Fruit fly (Drosophila melanogaster): ENCODE measurements around the gene CG11626.
A peak's percentile ranks its signal among the peaks of the same experiment; 100 is the strongest.

CG11626 gene

dm6 chr3R:19406852-19407251 is 1.8 kb upstream of the CG11626 start (continued):
- TF ChIP-seq CkIIα-i1 (GFP tag; IDR thresholded peaks at IDR 0.05), result no peak
- TF ChIP-seq scrt (GFP tag; optimal IDR thresholded peaks at IDR 0.05), result peak; percentile 100
- peak; percentile 7 for TF ChIP-seq Deaf1 (tag; optimal IDR thresholded peaks at IDR 0.05)
- peak; percentile 91 for TF ChIP-seq CG15514 (GFP tag; optimal IDR thresholded peaks at IDR 0.05)
- no peak for TF ChIP-seq CG3065 (GFP tag; optimal IDR thresholded peaks at IDR 0.05)
- no peak for TF ChIP-seq CG1233 (GFP tag; optimal IDR thresholded peaks at IDR 0.05)

dm6 chr3R:19411371-19411770 is 2.7 kb downstream of the CG11626 start:
- TF ChIP-seq crol (GFP tag; IDR thresholded peaks at IDR 0.05) (peak; percentile 64; the same call in 1 of the 2 replicates), Deaf1 (tag; optimal IDR thresholded peaks at IDR 0.05) (peak; percentile 62), sens-2 (GFP tag; IDR thresholded peaks at IDR 0.05) (no peak), Trl (optimal IDR thresholded peaks at IDR 0.05) (peak in 1 of 2 experiments; percentile 9), Trl (GFP tag; optimal IDR thresholded peaks at IDR 0.05) (no peak), z (GFP tag; IDR thresholded peaks at IDR 0.05) (peak; percentile 84), NFAT (GFP tag; IDR thresholded peaks at IDR 0.05) (no peak), CG17361 (GFP tag; IDR thresholded peaks at IDR 0.05) (no peak), chinmo (GFP tag; IDR thresholded peaks at IDR 0.05; ENCODE audit: partially characterized antibody) (0 out of 4 replicates have a peak, but pooled peaks have one; percentile 23), vnd (GFP tag; IDR thresholded peaks at IDR 0.05; ENCODE audit: partially characterized antibody) (0 out of 3 replicates have a peak, but pooled peaks have one; percentile 12), hkb (optimal IDR thresholded peaks at IDR 0.05) (no peak), hkb (GFP tag; IDR thresholded peaks at IDR 0.05) (no peak), CG31224 (GFP tag; IDR thresholded peaks at IDR 0.05) (peak; percentile 98), Dad (GFP tag; optimal IDR thresholded peaks at IDR 0.05) (no peak), CG10654 (GFP tag; optimal IDR thresholded peaks at IDR 0.05) (no peak), CG9215 (GFP tag; IDR thresholded peaks at IDR 0.05) (no peak), Nf-YB (GFP tag; optimal IDR thresholded peaks at IDR 0.05) (no peak), CG13894 (tag; optimal IDR thresholded peaks at IDR 0.05) (peak; percentile 75), bab2 (GFP tag; optimal IDR thresholded peaks at IDR 0.05) (no peak), slbo (GFP tag; IDR thresholded peaks at IDR 0.05) (0 out of 2 replicates have a peak, but pooled peaks have one; percentile 14), abd-A (tag; optimal IDR thresholded peaks at IDR 0.05) (peak; percentile 82), gcm2 (GFP tag; optimal IDR thresholded peaks at IDR 0.05) (no peak), CG6175 (GFP tag; IDR thresholded peaks at IDR 0.05) (no peak), Myb (GFP tag; optimal IDR thresholded peaks at IDR 0.05) (no peak), CG10959 (GFP tag; IDR thresholded peaks at IDR 0.05) (no peak), Rfx (GFP tag; IDR thresholded peaks at IDR 0.05) (no peak), sr (GFP tag; IDR thresholded peaks at IDR 0.05) (peak; percentile 62; the same call in 1 of the 3 replicates), scrt (GFP tag; optimal IDR thresholded peaks at IDR 0.05) (peak; percentile 67), Tbp (GFP tag; optimal IDR thresholded peaks at IDR 0.05) (no peak), CG34422 (GFP tag; IDR thresholded peaks at IDR 0.05) (0 out of 3 replicates have a peak, but pooled peaks have one; percentile 21), Max (GFP tag; optimal IDR thresholded peaks at IDR 0.05) (no peak), NC2β (GFP tag; optimal IDR thresholded peaks at IDR 0.05) (no peak), gsb-n (tag; optimal IDR thresholded peaks at IDR 0.05) (no peak), CG17802 (tag; optimal IDR thresholded peaks at IDR 0.05) (no peak), CG6813 (GFP tag; optimal IDR thresholded peaks at IDR 0.05) (no peak), sd (tag; optimal IDR thresholded peaks at IDR 0.05) (no peak), CG11093 (GFP tag; IDR thresholded peaks at IDR 0.05) (no peak), CG4360 (GFP tag; IDR thresholded peaks at IDR 0.05) (no peak), D19A (tag; optimal IDR thresholded peaks at IDR 0.05) (no peak), bbx (GFP tag; IDR thresholded peaks at IDR 0.05; ENCODE audit: partially characterized antibody) (no peak), hbn (GFP tag; IDR thresholded peaks at IDR 0.05; ENCODE audit: partially characterized antibody) (no peak), CG6683 (GFP tag; optimal IDR thresholded peaks at IDR 0.05) (no peak), cad (GFP tag; optimal IDR thresholded peaks at IDR 0.05) (no peak)
